Worm (Caenorhabditis elegans): Measurements from ENCODE around the gene ZK666.8.

ZK666.8 gene

DNA sequence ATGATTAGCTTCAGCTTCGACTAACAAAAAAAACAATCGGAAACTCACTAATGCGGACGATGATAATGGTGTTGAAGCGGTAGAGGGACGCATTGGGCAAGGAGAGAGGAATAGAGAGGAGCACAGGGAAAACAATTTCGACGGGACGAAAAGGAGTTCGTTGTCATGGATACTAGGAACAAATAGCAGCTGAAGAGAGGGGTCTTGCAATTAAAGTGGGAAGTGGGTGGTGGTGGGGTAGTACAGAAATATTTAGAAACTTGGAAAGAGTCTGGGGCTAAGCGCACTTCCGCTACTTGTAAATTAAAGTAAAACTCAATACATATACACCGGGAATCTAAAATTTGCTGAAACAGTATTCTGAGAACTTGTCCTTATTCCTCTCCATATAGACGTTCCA lies 16.8 kb upstream of the ZK666.8 start, which contains the start of gene F59B10.2:
F59B10.2 (minus strand) TSS at position 101 of the 400 bp plus-strand sequence.
- TF ChIP-seq atf-7 (tag; optimal IDR thresholded peaks at IDR 0.05) (no peak), hrde-1 (tag; optimal IDR thresholded peaks at IDR 0.05; ENCODE audit: borderline replicate concordance) (no peak), die-1 (tag; optimal IDR thresholded peaks at IDR 0.05) (no peak), tbx-9 (tag; optimal IDR thresholded peaks at IDR 0.05; ENCODE audit: borderline replicate concordance) (no peak), pha-4 (tag; optimal IDR thresholded peaks at IDR 0.05) (no peak), F49E8.2 (tag; optimal IDR thresholded peaks at IDR 0.05; ENCODE audit: insufficient read depth) (no peak), nhr-90 (tag; optimal IDR thresholded peaks at IDR 0.05) (no peak), snpc-4 (GFP tag; optimal IDR thresholded peaks at IDR 0.05) (no peak), snpc-4 (tag; optimal IDR thresholded peaks at IDR 0.05) (no peak), akir-1 (GFP tag; optimal IDR thresholded peaks at IDR 0.05) (no peak), D2030.7 (GFP tag; IDR thresholded peaks at IDR 0.05) (no peak), C17E4.6 (GFP tag; IDR thresholded peaks at IDR 0.05) (no peak), lsl-1 (GFP tag; optimal IDR thresholded peaks at IDR 0.05) (no peak), attf-6 (GFP tag; IDR thresholded peaks at IDR 0.05) (no peak), lir-1 (GFP tag; conservative IDR thresholded peaks at IDR 0.05) (no peak), F23B12.7 (tag; optimal IDR thresholded peaks at IDR 0.05; ENCODE audit: insufficient read depth) (no peak), ccch-3 (GFP tag; optimal IDR thresholded peaks at IDR 0.05) (no peak), B0261.1 (tag; optimal IDR thresholded peaks at IDR 0.05) (no peak)

ce11 chrII:10507906-10508305 lies 15.0 kb upstream of the ZK666.8 start:
- TF ChIP-seq cebp-2 (GFP tag; IDR thresholded peaks at IDR 0.05) (no peak), ztf-26 (tag; optimal IDR thresholded peaks at IDR 0.05) (no peak), F52B5.7 (tag; optimal IDR thresholded peaks at IDR 0.05) (no peak), F57C9.4 (tag; optimal IDR thresholded peaks at IDR 0.05) (no peak), ztf-28 (GFP tag; IDR thresholded peaks at IDR 0.05) (no peak), nfya-1 (tag; optimal IDR thresholded peaks at IDR 0.05; ENCODE audit: borderline replicate concordance, insufficient read depth) (no peak), ztf-3 (GFP tag; optimal IDR thresholded peaks at IDR 0.05) (no peak), lin-26 (GFP tag; IDR thresholded peaks at IDR 0.05) (no peak), Y95B8A.8 (GFP tag; IDR thresholded peaks at IDR 0.05) (no peak), ZK185.1 (tag; optimal IDR thresholded peaks at IDR 0.05; ENCODE audit: poor library complexity, severe bottlenecking) (no peak), ccch-3 (GFP tag; optimal IDR thresholded peaks at IDR 0.05) (no peak), nfyb-1 (GFP tag; IDR thresholded peaks at IDR 0.05) (no peak), atf-7 (tag; optimal IDR thresholded peaks at IDR 0.05) (no peak), sea-2 (GFP tag; IDR thresholded peaks at IDR 0.05) (no peak), madf-3 (GFP tag; IDR thresholded peaks at IDR 0.05) (no peak), hmg-1.2 (GFP tag; IDR thresholded peaks at IDR 0.05) (no peak)

DNA sequence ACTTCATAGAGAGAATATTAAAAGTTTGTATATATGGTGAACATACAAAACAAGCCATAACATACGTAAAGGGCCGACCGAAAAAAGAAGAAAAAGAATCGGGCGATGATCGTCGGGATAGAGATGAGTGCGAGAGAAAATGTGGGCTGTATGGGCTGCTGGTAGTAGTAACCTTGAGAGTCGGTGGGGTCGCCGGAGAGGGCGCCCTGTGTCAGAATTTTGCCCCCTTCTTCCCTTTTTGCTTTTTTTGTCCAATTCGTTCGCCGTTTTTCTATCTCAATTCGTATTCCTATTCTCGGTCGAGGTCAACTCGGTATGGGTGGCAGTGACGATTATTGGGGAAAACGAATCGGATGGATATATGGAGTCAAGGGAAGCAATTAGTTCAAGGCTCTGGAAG lies 13.0 kb upstream of the ZK666.8 start:
- TF ChIP-seq snpc-1.3 (tag; optimal IDR thresholded peaks at IDR 0.05; ENCODE audit: insufficient read depth) (no peak), nhr-80 (tag; optimal IDR thresholded peaks at IDR 0.05) (no peak), die-1 (tag; optimal IDR thresholded peaks at IDR 0.05) (no peak), ceh-91 (GFP tag; IDR thresholded peaks at IDR 0.05) (no peak), ama-1 (optimal IDR thresholded peaks at IDR 0.05) (no peak), ama-1 (GFP tag; optimal IDR thresholded peaks at IDR 0.05) (no peak), mxl-1 (tag; optimal IDR thresholded peaks at IDR 0.05) (no peak), dox-1 (GFP tag; IDR thresholded peaks at IDR 0.05) (no peak), Y67H2A.10 (GFP tag; conservative IDR thresholded peaks at IDR 0.05) (no peak)
